Worm (Caenorhabditis elegans): Measurements from ENCODE around the gene F38H4.6.
A peak's percentile ranks its signal among the peaks of the same experiment; 100 is the strongest.

- no peak for TF ChIP-seq C04F5.9 (tag; optimal IDR thresholded peaks at IDR 0.05)
- TF ChIP-seq lin-14 (GFP tag; optimal IDR thresholded peaks at IDR 0.05), result peak; percentile 33
- TF ChIP-seq skn-1 (tag; optimal IDR thresholded peaks at IDR 0.05), result no peak
- TF ChIP-seq lin-13 (GFP tag; optimal IDR thresholded peaks at IDR 0.05), result no peak
- no peak for TF ChIP-seq fkh-4 (tag; optimal IDR thresholded peaks at IDR 0.05; ENCODE audit: borderline replicate concordance)
- TF ChIP-seq nhr-77 (tag; optimal IDR thresholded peaks at IDR 0.05), result no peak
- no peak for TF ChIP-seq F16B12.6 (tag; optimal IDR thresholded peaks at IDR 0.05)
- no peak for TF ChIP-seq nhr-11 (tag; optimal IDR thresholded peaks at IDR 0.05)
- no peak for TF ChIP-seq lin-39 (tag; optimal IDR thresholded peaks at IDR 0.05)
- TF ChIP-seq lsy-2 (tag; optimal IDR thresholded peaks at IDR 0.05), result no peak
These were observed 24.2 kb upstream of the F38H4.6 start for ce11 chrIV:11871898-11872297.
